Fruit fly (Drosophila melanogaster) Kc167 (cell line): ENCODE data around the gene Gcna.

Experiments
- Myc ChIP-seq: fragments of >200 bp; optimal IDR thresholded peaks from 2 replicates; lab custom pipeline; 2017; ENCODE audit warnings: missing external identifiers
- h ChIP-seq: fragments of >200 bp; optimal IDR thresholded peaks from 3 replicates; lab custom pipeline; 2018; ENCODE audit warnings: missing external identifiers
- insv ChIP-seq: fragments of >200 bp; optimal IDR thresholded peaks from 3 replicates; lab custom pipeline; 2018; ENCODE audit warnings: missing external identifiers
- psq ChIP-seq: fragments of >200 bp; optimal IDR thresholded peaks from 2 replicates; lab custom pipeline; 2017; ENCODE audit warnings: missing external identifiers
- ttk ChIP-seq: sonication (Bioruptor generic); optimal IDR thresholded peaks from 2 replicates; lab custom pipeline; 2017; ENCODE audit warnings: missing external identifiers

DNA sequence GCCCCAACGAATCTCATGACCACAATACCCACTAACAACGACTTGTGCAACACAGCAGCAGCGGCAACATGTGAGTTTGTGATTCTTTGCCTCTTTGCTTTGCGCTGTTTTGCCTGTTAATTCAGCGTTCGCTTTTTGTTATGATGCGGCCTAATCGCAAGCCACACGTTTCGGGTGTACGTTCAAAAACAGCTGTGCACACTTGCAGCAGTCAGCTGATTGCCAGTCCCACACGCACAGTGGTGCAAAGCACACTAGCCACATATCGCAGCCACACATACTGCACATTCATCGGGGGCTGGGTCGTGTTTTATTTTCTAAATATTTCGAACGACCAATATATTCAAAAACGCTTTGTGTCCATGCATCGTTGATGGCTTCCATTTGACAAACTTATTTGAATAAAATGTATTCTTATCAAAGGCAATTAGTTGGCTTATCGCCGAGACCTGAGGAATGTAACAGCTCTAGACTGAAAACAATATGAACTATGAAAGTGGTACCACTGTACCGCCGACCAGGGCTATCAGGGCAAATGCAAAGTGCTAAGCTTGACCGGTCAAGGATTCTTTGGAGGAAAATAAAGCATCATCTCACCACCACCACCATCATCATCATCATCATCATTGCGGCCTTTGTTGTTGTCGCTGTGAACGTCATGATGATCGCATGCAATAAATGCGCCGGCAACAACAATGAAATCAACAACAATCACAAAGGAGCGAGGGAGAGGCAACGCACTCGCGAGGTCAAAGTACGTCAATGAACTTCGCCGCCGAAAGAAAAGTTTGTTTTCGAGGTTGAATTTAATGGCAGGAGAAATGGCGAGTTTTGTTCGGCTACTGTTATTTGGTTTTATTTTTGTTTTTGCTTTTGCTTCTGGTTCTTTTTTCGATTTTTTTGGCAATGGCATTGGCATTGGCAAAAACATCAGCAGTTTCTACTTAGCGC, 39.4 kb downstream of the Gcna start:
- TF ChIP-seq psq (lab: Kevin White, UChicago) = no peak
- no peak for TF ChIP-seq insv (lab: Kevin White, UChicago)
- no peak for TF ChIP-seq h (lab: Kevin White, UChicago)
- TF ChIP-seq ttk (lab: Kevin White, UChicago) = no peak
- no peak for TF ChIP-seq Myc (lab: Kevin White, UChicago)
